Fruit fly (Drosophila melanogaster) Kc167 (cell line): ENCODE results near the gene dao.

ENCODE experiments used
- Myc ChIP-seq: fragments of >200 bp; optimal IDR thresholded peaks from 2 replicates; lab custom pipeline; 2017; ENCODE audit warnings: missing external identifiers
- Sin3A ChIP-seq: fragments of >200 bp; optimal IDR thresholded peaks from 2 replicates; lab custom pipeline; 2018; ENCODE audit warnings: missing external identifiers
- h ChIP-seq: fragments of >200 bp; optimal IDR thresholded peaks from 3 replicates; lab custom pipeline; 2018; ENCODE audit warnings: missing external identifiers
- psq ChIP-seq: fragments of >200 bp; optimal IDR thresholded peaks from 2 replicates; lab custom pipeline; 2017; ENCODE audit warnings: missing external identifiers

dm6 chr2L:15271336-15271735 is 22.7 kb downstream of the dao start:
- no peak for TF ChIP-seq Myc (lab: Kevin White, UChicago)
- TF ChIP-seq h (lab: Kevin White, UChicago) = no peak
- TF ChIP-seq Sin3A (lab: Kevin White, UChicago) = no peak
- TF ChIP-seq psq (lab: Kevin White, UChicago) = no peak
